Worm (Caenorhabditis elegans) whole organism, L4 larva: Measurements from ENCODE around the gene ZK353.10.

Experiments used
- D1046.2 ChIP-seq: fragments of 200-800 bp; sonication (Bioruptor generic); IDR thresholded peaks from 2 replicates; pipeline ENCODE4 v1.3.6; 2022; ENCODE audit warnings: missing genetic modification characterization, missing compliant biosample characterization
- F44E2.7 ChIP-seq: fragments of 200-800 bp; sonication (Bioruptor generic); IDR thresholded peaks from 2 replicates; pipeline ENCODE4 v2.1.2; 2022; ENCODE audit warnings: missing genetic modification characterization, missing compliant biosample characterization
- F49E8.2 ChIP-seq: sonication (generic microtip); optimal IDR thresholded peaks from 2 replicates; lab custom pipeline; 2016; ENCODE audit warnings: missing compliant biosample characterization, mild to moderate bottlenecking, missing genetic modification characterization, borderline replicate concordance
- T20F7.1 ChIP-seq: fragments of 200-800 bp; sonication (Bioruptor generic); optimal IDR thresholded peaks from 2 replicates; lab custom pipeline; 2018; ENCODE audit warnings: mild to moderate bottlenecking, missing genetic modification characterization, missing compliant biosample characterization
- T26A8.4 ChIP-seq: fragments of 200-800 bp; sonication (Bioruptor generic); IDR thresholded peaks from 2 replicates; pipeline ENCODE4 v1.3.6; 2022; ENCODE audit warnings: missing genetic modification characterization, missing compliant biosample characterization
- Y48G9A.11 ChIP-seq: fragments of 200-800 bp; sonication (Bioruptor generic); IDR thresholded peaks from 2 replicates; pipeline ENCODE4 v1.3.6; 2022; ENCODE audit warnings: missing genetic modification reagents, missing genetic modification characterization, missing compliant biosample characterization
- Y75B8A.6 ChIP-seq: fragments of 200-800 bp; sonication (Bioruptor generic); IDR thresholded peaks from 2 replicates; pipeline ENCODE4 v1.3.6; 2022; ENCODE audit warnings: missing genetic modification reagents, missing genetic modification characterization, missing compliant biosample characterization
- ZK337.2 ChIP-seq: fragments of 200-800 bp; sonication (Bioruptor generic); IDR thresholded peaks from 2 replicates; pipeline ENCODE4 v1.3.6; 2022; ENCODE audit warnings: missing genetic modification reagents, missing genetic modification characterization, missing compliant biosample characterization
- ama-1 ChIP-seq: fragments of 150-350 bp; optimal IDR thresholded peaks from 2 replicates; lab custom pipeline; 2014; ENCODE audit warnings: inconsistent platforms, mixed read lengths
- attf-4 ChIP-seq: sonication (generic microtip); optimal IDR thresholded peaks from 3 replicates; lab custom pipeline; 2017; ENCODE audit warnings: missing biosample characterization, missing genetic modification characterization
- ceh-28 ChIP-seq: fragments of 150-350 bp; optimal IDR thresholded peaks from 2 replicates; lab custom pipeline; 2014; ENCODE audit warnings: missing biosample characterization, missing genetic modification reagents, missing genetic modification characterization
- ceh-32 ChIP-seq: sonication (generic microtip); optimal IDR thresholded peaks from 2 replicates; lab custom pipeline; 2016; ENCODE audit warnings: mild to moderate bottlenecking, missing genetic modification characterization, missing compliant biosample characterization; ENCODE audit not compliant: poor library complexity
- ceh-44 ChIP-seq: fragments of 200-800 bp; sonication (Bioruptor generic); IDR thresholded peaks from 2 replicates; pipeline ENCODE4 v1.3.6; 2022; ENCODE audit warnings: missing genetic modification reagents, missing genetic modification characterization, missing compliant biosample characterization
- ceh-62 ChIP-seq: sonication (generic microtip); optimal IDR thresholded peaks from 2 replicates; lab custom pipeline; 2017; ENCODE audit warnings: missing biosample characterization, missing genetic modification characterization
- cey-2 ChIP-seq: sonication (generic microtip); optimal IDR thresholded peaks from 3 replicates; lab custom pipeline; 2017; ENCODE audit warnings: missing genetic modification characterization, mild to moderate bottlenecking, missing compliant biosample characterization, antibody characterized with exemption, borderline replicate concordance; ENCODE audit not compliant: insufficient read depth
- ctbp-1 ChIP-seq: fragments of 200-800 bp; sonication (Bioruptor generic); IDR thresholded peaks from 2 replicates; pipeline ENCODE4 v1.3.6; 2022; ENCODE audit warnings: missing genetic modification reagents, missing genetic modification characterization, missing compliant biosample characterization
- daf-12 ChIP-seq: fragments of 150-350 bp; optimal IDR thresholded peaks from 2 replicates; lab custom pipeline; 2014; ENCODE audit warnings: missing biosample characterization, missing genetic modification reagents, missing genetic modification characterization
- daf-16 ChIP-seq, 3 experiments: sonication (generic microtip); optimal IDR thresholded peaks; 2 replicates each; lab custom pipeline; 2016 to 2017; ENCODE audit warnings: missing genetic modification characterization in 3 of 3, missing genetic modification reagents in 3 of 3, mild to moderate bottlenecking in 2 of 3, missing compliant biosample characterization in 2 of 3, missing biosample characterization in 1 of 3, moderate library complexity in 1 of 3
- daf-8 ChIP-seq: fragments of 200-800 bp; sonication (Bioruptor generic); IDR thresholded peaks from 2 replicates; pipeline ENCODE4 v1.3.6; 2022; ENCODE audit warnings: missing genetic modification characterization, missing compliant biosample characterization
- dmd-9 ChIP-seq: fragments of 200-800 bp; sonication (Bioruptor generic); IDR thresholded peaks from 2 replicates; pipeline ENCODE4 v1.3.6; 2022; ENCODE audit warnings: missing genetic modification reagents, missing genetic modification characterization, missing compliant biosample characterization
- dpl-1 ChIP-seq: fragments of 150-350 bp; optimal IDR thresholded peaks from 2 replicates; lab custom pipeline; 2014; ENCODE audit warnings: missing biosample characterization, missing genetic modification reagents, missing genetic modification characterization
- duxl-1 ChIP-seq: sonication (generic microtip); optimal IDR thresholded peaks from 2 replicates; lab custom pipeline; 2016; ENCODE audit warnings: mild to moderate bottlenecking, missing genetic modification characterization, moderate library complexity, missing compliant biosample characterization; ENCODE audit not compliant: poor library complexity
- egl-43 ChIP-seq: fragments of 200-800 bp; sonication (Bioruptor generic); IDR thresholded peaks from 2 replicates; pipeline ENCODE4 v1.3.6; 2022; ENCODE audit warnings: missing genetic modification reagents, missing genetic modification characterization, missing compliant biosample characterization
- gei-8 ChIP-seq: fragments of 200-800 bp; sonication (Bioruptor generic); optimal IDR thresholded peaks from 2 replicates; lab custom pipeline; 2018; ENCODE audit warnings: mild to moderate bottlenecking, missing genetic modification characterization, missing compliant biosample characterization
- hif-1 ChIP-seq, 2 experiments: sonication (generic microtip); optimal IDR thresholded peaks; 2 replicates each; lab custom pipeline; 2016 to 2017; ENCODE audit warnings: missing compliant biosample characterization in 2 of 2, missing genetic modification characterization in 2 of 2, missing genetic modification reagents in 2 of 2, missing genotype in 2 of 2, mild to moderate bottlenecking in 1 of 2
- hlh-30 ChIP-seq: sonication (generic microtip); optimal IDR thresholded peaks from 2 replicates; lab custom pipeline; 2017; ENCODE audit warnings: antibody characterized with exemption, mild to moderate bottlenecking, missing genetic modification characterization, missing compliant biosample characterization; ENCODE audit not compliant: insufficient read depth
- hmg-1.1 ChIP-seq: fragments of 200-800 bp; sonication (Bioruptor generic); IDR thresholded peaks from 2 replicates; pipeline ENCODE4 v1.3.6; 2022; ENCODE audit warnings: missing genetic modification reagents, missing genetic modification characterization, missing compliant biosample characterization
- jun-1 ChIP-seq: fragments of 150-350 bp; optimal IDR thresholded peaks from 2 replicates; lab custom pipeline; 2014; ENCODE audit warnings: missing biosample characterization, missing genetic modification reagents, missing genetic modification characterization
- lim-7 ChIP-seq: fragments of 200-800 bp; sonication (Bioruptor generic); IDR thresholded peaks from 2 replicates; pipeline ENCODE4 v1.3.6; 2022; ENCODE audit warnings: missing genetic modification characterization, missing compliant biosample characterization
- lin-13 ChIP-seq: fragments of 150-350 bp; optimal IDR thresholded peaks from 2 replicates; lab custom pipeline; 2014; ENCODE audit warnings: missing biosample characterization, missing genetic modification reagents, missing genetic modification characterization
- lin-29 ChIP-seq: fragments of 200-800 bp; sonication (Bioruptor generic); IDR thresholded peaks from 2 replicates; pipeline ENCODE4 v1.3.6; 2022; ENCODE audit warnings: missing genetic modification reagents, missing genetic modification characterization, missing compliant biosample characterization
- madf-5 ChIP-seq, 2 experiments: fragments of 200-800 bp; sonication (Bioruptor generic); IDR thresholded peaks; 2 replicates each; pipeline ENCODE4 v1.3.6; 2022; ENCODE audit warnings: missing compliant biosample characterization in 2 of 2, missing genetic modification characterization in 2 of 2
- mdl-1 ChIP-seq, 2 experiments: fragments of 150-350 bp in 1 of 2; sonication (generic microtip) in 1 of 2; optimal IDR thresholded peaks; 2 replicates each; lab custom pipeline; 2014 to 2017; ENCODE audit warnings: missing biosample characterization in 2 of 2, missing genetic modification characterization in 2 of 2
- mdt-29 ChIP-seq: fragments of 200-800 bp; sonication (Bioruptor generic); IDR thresholded peaks from 2 replicates; pipeline ENCODE4 v1.3.6; 2022; ENCODE audit warnings: missing genetic modification reagents, missing genetic modification characterization, missing compliant biosample characterization
- mxl-3 ChIP-seq: fragments of 200-800 bp; sonication (Bioruptor generic); optimal IDR thresholded peaks from 2 replicates; lab custom pipeline; 2018; ENCODE audit warnings: mild to moderate bottlenecking, missing genetic modification characterization, missing compliant biosample characterization
- nhr-10 ChIP-seq: fragments of 150-350 bp; optimal IDR thresholded peaks from 2 replicates; lab custom pipeline; 2014; ENCODE audit warnings: missing biosample characterization, missing genetic modification characterization
- nhr-25 ChIP-seq: sonication (generic microtip); optimal IDR thresholded peaks from 2 replicates; lab custom pipeline; 2017; ENCODE audit warnings: missing genetic modification characterization, mild to moderate bottlenecking, missing compliant biosample characterization, antibody characterized with exemption, moderate library complexity, borderline replicate concordance; ENCODE audit not compliant: insufficient read depth
- nhr-48 ChIP-seq: sonication (generic microtip); optimal IDR thresholded peaks from 2 replicates; lab custom pipeline; 2016; ENCODE audit warnings: mild to moderate bottlenecking, missing genetic modification characterization, missing compliant biosample characterization
- nhr-76 ChIP-seq: fragments of 150-350 bp; optimal IDR thresholded peaks from 2 replicates; lab custom pipeline; 2014; ENCODE audit warnings: missing biosample characterization, missing genetic modification characterization
- pqm-1 ChIP-seq: sonication (generic microtip); optimal IDR thresholded peaks from 2 replicates; lab custom pipeline; 2017; ENCODE audit warnings: missing biosample characterization, missing genetic modification characterization
- saeg-2 ChIP-seq: fragments of 200-800 bp; sonication (Bioruptor generic); IDR thresholded peaks from 2 replicates; pipeline ENCODE4 v1.3.6; 2022; ENCODE audit warnings: missing genetic modification reagents, missing genetic modification characterization, missing compliant biosample characterization
- skn-1 ChIP-seq: fragments of 150-350 bp; optimal IDR thresholded peaks from 2 replicates; lab custom pipeline; 2014; ENCODE audit warnings: missing biosample characterization, missing genetic modification characterization
- spr-3 ChIP-seq: fragments of 200-800 bp; sonication (Bioruptor generic); optimal IDR thresholded peaks from 2 replicates; lab custom pipeline; 2018; ENCODE audit warnings: mild to moderate bottlenecking, missing genetic modification characterization, missing compliant biosample characterization
- zag-1 ChIP-seq: fragments of 150-350 bp; optimal IDR thresholded peaks from 2 replicates; lab custom pipeline; 2014; ENCODE audit warnings: missing biosample characterization, missing genetic modification characterization
- zfp-2 ChIP-seq: sonication (generic microtip); optimal IDR thresholded peaks from 2 replicates; lab custom pipeline; 2016; ENCODE audit warnings: mild to moderate bottlenecking, missing genetic modification characterization, missing compliant biosample characterization
- zfp-3 ChIP-seq: fragments of 200-800 bp; sonication (Bioruptor generic); conservative IDR thresholded peaks from 2 replicates; pipeline ENCODE4 v1.3.6; 2022; ENCODE audit warnings: missing genetic modification reagents, missing genetic modification characterization, missing compliant biosample characterization
- ztf-11 ChIP-seq: fragments of 150-350 bp; optimal IDR thresholded peaks from 2 replicates; lab custom pipeline; 2014; ENCODE audit warnings: missing biosample characterization, missing genetic modification characterization
- ztf-7 ChIP-seq: fragments of 150-350 bp; optimal IDR thresholded peaks from 2 replicates; lab custom pipeline; 2014; ENCODE audit warnings: missing biosample characterization, missing genetic modification characterization

The ZK353.10 gene

ce11 chrIII:8443557-8444131 is 49.4 kb upstream of the ZK353.10 start, which contains the start of gene ufbp-1 (continued):
- TF ChIP-seq mdt-29: 0 out of 2 replicates have a peak, but pooled peaks have one; percentile 38
- peak; percentile 87 for TF ChIP-seq T20F7.1 (GFP tag; lab: Kevin White, UChicago)
- TF ChIP-seq Y48G9A.11 (GFP tag; lab: Robert Waterston, UW): peak; percentile 79
- TF ChIP-seq F44E2.7 (GFP tag; lab: Robert Waterston, UW): no peak
- peak; percentile 60 for TF ChIP-seq duxl-1 (tag; lab: Kevin White, UChicago)
- peak; percentile 62 for TF ChIP-seq F49E8.2 (tag; lab: Kevin White, UChicago)
- 0 out of 2 replicates have a peak, but pooled peaks have one; percentile 54 for TF ChIP-seq egl-43
- TF ChIP-seq pqm-1: no peak
- peak; percentile 61 for TF ChIP-seq dpl-1
- peak; percentile 81 for TF ChIP-seq lim-7
- TF ChIP-seq spr-3 (GFP tag; lab: Kevin White, UChicago): peak; percentile 57
- no peak for TF ChIP-seq cey-2 (tag; lab: Kevin White, UChicago)
- peak; percentile 87; the same call in 1 of the 2 replicates for TF ChIP-seq T26A8.4
- TF ChIP-seq ceh-62 (tag; lab: Kevin White, UChicago): no peak
- TF ChIP-seq nhr-10 (tag; lab: Kevin White, UChicago): no peak
- TF ChIP-seq saeg-2 (GFP tag; lab: Robert Waterston, UW): peak; percentile 74
- peak; percentile 42 for TF ChIP-seq attf-4 (tag; lab: Kevin White, UChicago)
- TF ChIP-seq ztf-7 (tag; lab: Kevin White, UChicago): peak; percentile 63
- TF ChIP-seq jun-1 (tag; lab: Kevin White, UChicago): no peak
- no peak for TF ChIP-seq nhr-25
- TF ChIP-seq lin-13 (GFP tag; lab: Kevin White, UChicago): peak; percentile 84
- no peak for TF ChIP-seq zag-1 (tag; lab: Kevin White, UChicago)
- TF ChIP-seq lin-29 (GFP tag; lab: Robert Waterston, UW): peak; percentile 41; the same call in 1 of the 2 replicates
- peak; percentile 70 for TF ChIP-seq hmg-1.1 (GFP tag; lab: Robert Waterston, UW)
- TF ChIP-seq madf-5 (GFP tag; IDR thresholded peaks at IDR 0.05; lab: Robert Waterston, UW): peak in 1 of 2 experiments; percentile 24; a peak in 2 of 4 replicates
- no peak for TF ChIP-seq D1046.2 (GFP tag; lab: Robert Waterston, UW)
- peak; percentile 49 for TF ChIP-seq mxl-3 (GFP tag; lab: Kevin White, UChicago)
- 0 out of 2 replicates have a peak, but pooled peaks have one; percentile 23 for TF ChIP-seq daf-8 (GFP tag; lab: Robert Waterston, UW)
- peak; percentile 37; the same call in 1 of the 2 replicates for TF ChIP-seq ZK337.2 (GFP tag; lab: Robert Waterston, UW)
- TF ChIP-seq hlh-30 (tag; lab: Kevin White, UChicago): peak; percentile 34
- no peak for TF ChIP-seq ceh-28
- TF ChIP-seq Y75B8A.6 (GFP tag; lab: Robert Waterston, UW): peak; percentile 52; the same call in 1 of the 2 replicates
- TF ChIP-seq zfp-3 (GFP tag; lab: Robert Waterston, UW): peak; percentile 96
- TF ChIP-seq ctbp-1: peak; percentile 82
- TF ChIP-seq ztf-11 (tag; lab: Kevin White, UChicago): no peak
- peak; percentile 18 for TF ChIP-seq nhr-48 (tag; lab: Kevin White, UChicago)
- peak in 1 of 2 experiments; percentile 52 for TF ChIP-seq hif-1 (tag; optimal IDR thresholded peaks at IDR 0.05; lab: Kevin White, UChicago)
- peak; percentile 71 for TF ChIP-seq gei-8 (GFP tag; lab: Kevin White, UChicago)
- no peak for TF ChIP-seq mdl-1 (tag; optimal IDR thresholded peaks at IDR 0.05; lab: Kevin White, UChicago)
- peak; percentile 65 for TF ChIP-seq ama-1 (lab: Kevin White, UChicago)
- peak; percentile 49 to 61 for TF ChIP-seq daf-16 (GFP tag; optimal IDR thresholded peaks at IDR 0.05; lab: Kevin White, UChicago)
- TF ChIP-seq daf-16 (tag; optimal IDR thresholded peaks at IDR 0.05; lab: Kevin White, UChicago): peak; percentile 86
- TF ChIP-seq dmd-9: peak; percentile 18; the same call in 1 of the 2 replicates
- no peak for TF ChIP-seq nhr-76 (tag; lab: Kevin White, UChicago)
- TF ChIP-seq ceh-44 (GFP tag; lab: Robert Waterston, UW): peak; percentile 14; the same call in 1 of the 2 replicates
- no peak for TF ChIP-seq daf-12 (tag; lab: Kevin White, UChicago)
- TF ChIP-seq ceh-32: no peak
- TF ChIP-seq skn-1: no peak
- TF ChIP-seq zfp-2 (tag; lab: Kevin White, UChicago): no peak
- TF ChIP-seq, all 104 proteins: peak for 61
